Fruit fly (Drosophila melanogaster) whole organism, embryonic: ENCODE results near the gene CG31548.

ENCODE experiments used
- Bgb ChIP-seq: fragments of 200-800 bp; sonication (Bioruptor generic); IDR thresholded peaks from 2 replicates; pipeline ENCODE4 v1.3.6; 2022; ENCODE audit warnings: missing biosample characterization, missing genetic modification characterization; ENCODE audit not compliant: partially characterized antibody
- C15 ChIP-seq: fragments of 200-800 bp; sonication (Bioruptor generic); IDR thresholded peaks from 3 replicates; pipeline ENCODE4 v1.3.6; 2022; ENCODE audit warnings: missing biosample characterization, missing genetic modification characterization
- CG10462 ChIP-seq: fragments of 200-800 bp; sonication (Bioruptor generic); optimal IDR thresholded peaks from 2 replicates; lab custom pipeline; 2016; ENCODE audit warnings: missing biosample characterization, missing genetic modification characterization
- CG12155 ChIP-seq: fragments of 200-800 bp; sonication (Bioruptor generic); optimal IDR thresholded peaks from 3 replicates; lab custom pipeline; 2016; ENCODE audit warnings: missing biosample characterization, missing genetic modification characterization
- CG12219 ChIP-seq: fragments of 200-800 bp; sonication (Bioruptor generic); optimal IDR thresholded peaks from 3 replicates; lab custom pipeline; 2018; ENCODE audit warnings: missing biosample characterization, mild to moderate bottlenecking, missing genetic modification characterization
- CG12236 ChIP-seq: fragments of 200-800 bp; sonication (Bioruptor generic); optimal IDR thresholded peaks from 2 replicates; lab custom pipeline; 2016; ENCODE audit warnings: missing biosample characterization, missing genetic modification characterization
- CG12391 ChIP-seq: fragments of 200-800 bp; sonication (Bioruptor generic); optimal IDR thresholded peaks from 3 replicates; lab custom pipeline; 2018; ENCODE audit warnings: missing biosample characterization, mild to moderate bottlenecking, missing genetic modification characterization, moderate library complexity
- CG12744 ChIP-seq: fragments of 200-800 bp; sonication (Bioruptor generic); optimal IDR thresholded peaks from 2 replicates; lab custom pipeline; 2016; ENCODE audit warnings: missing biosample characterization, missing genetic modification characterization
- CG13424 ChIP-seq: fragments of 200-800 bp; sonication (Bioruptor generic); optimal IDR thresholded peaks from 2 replicates; lab custom pipeline; 2019; ENCODE audit warnings: missing biosample characterization, mild to moderate bottlenecking, missing genetic modification characterization, moderate library complexity
- CG13775 ChIP-seq: fragments of 200-800 bp; sonication (Bioruptor generic); optimal IDR thresholded peaks from 3 replicates; lab custom pipeline; 2017; ENCODE audit warnings: missing biosample characterization, mild to moderate bottlenecking, missing genetic modification characterization
- CG14050 ChIP-seq: fragments of 200-800 bp; sonication (Bioruptor generic); IDR thresholded peaks from 3 replicates; pipeline ENCODE4 v1.3.6; 2022; ENCODE audit warnings: missing biosample characterization, missing genetic modification characterization
- CG14860 ChIP-seq: fragments of 200-800 bp; sonication (Bioruptor generic); IDR thresholded peaks from 3 replicates; pipeline ENCODE4 v1.3.6; 2022; ENCODE audit warnings: missing biosample characterization, missing genetic modification characterization; ENCODE audit not compliant: partially characterized antibody
- CG17328 ChIP-seq: fragments of 200-800 bp; sonication (Bioruptor generic); IDR thresholded peaks from 2 replicates; pipeline ENCODE4 v1.3.6; 2022; ENCODE audit warnings: missing biosample characterization, missing genetic modification characterization
- CG17568 ChIP-seq: fragments of 200-800 bp; sonication (Bioruptor generic); optimal IDR thresholded peaks from 2 replicates; lab custom pipeline; 2018; ENCODE audit warnings: missing biosample characterization, mild to moderate bottlenecking, missing genetic modification characterization, moderate library complexity
- CG17612 ChIP-seq: fragments of 200-800 bp; sonication (Bioruptor generic); IDR thresholded peaks from 2 replicates; pipeline ENCODE4 v1.3.6; 2022; ENCODE audit warnings: missing biosample characterization, missing genetic modification characterization
- CG1792 ChIP-seq: fragments of 200-800 bp; sonication (Bioruptor generic); optimal IDR thresholded peaks from 2 replicates; lab custom pipeline; 2016; ENCODE audit warnings: missing biosample characterization, missing genetic modification characterization
- CG1832 ChIP-seq: fragments of 200-800 bp; sonication (Bioruptor generic); optimal IDR thresholded peaks from 2 replicates; lab custom pipeline; 2017; ENCODE audit warnings: missing biosample characterization, mild to moderate bottlenecking, missing genetic modification characterization, inconsistent platforms
- CG18619 ChIP-seq: fragments of 200-800 bp; sonication (Bioruptor generic); optimal IDR thresholded peaks from 3 replicates; lab custom pipeline; 2017; ENCODE audit warnings: missing biosample characterization, mild to moderate bottlenecking, missing genetic modification characterization
- CG34224 ChIP-seq: fragments of 200-800 bp; sonication (Bioruptor generic); IDR thresholded peaks from 3 replicates; pipeline ENCODE4 v1.3.6; 2022; ENCODE audit warnings: missing biosample characterization, missing genetic modification characterization; ENCODE audit not compliant: partially characterized antibody
- CG3847 ChIP-seq: fragments of 200-800 bp; sonication (Bioruptor generic); IDR thresholded peaks from 2 replicates; pipeline ENCODE4 v1.3.6; 2022; ENCODE audit warnings: missing biosample characterization, missing genetic modification characterization
- CG7839 ChIP-seq: fragments of 200-800 bp; sonication (Bioruptor generic); optimal IDR thresholded peaks from 3 replicates; lab custom pipeline; 2018; ENCODE audit warnings: missing biosample characterization, mild to moderate bottlenecking, missing genetic modification characterization, moderate library complexity
- CG9609 ChIP-seq: fragments of 200-800 bp; sonication (Bioruptor generic); optimal IDR thresholded peaks from 3 replicates; lab custom pipeline; 2016; ENCODE audit warnings: missing biosample characterization, missing genetic modification characterization
- CG9817 ChIP-seq: fragments of 200-800 bp; sonication (Bioruptor generic); optimal IDR thresholded peaks from 2 replicates; lab custom pipeline; 2018; ENCODE audit warnings: missing biosample characterization, mild to moderate bottlenecking, missing genetic modification characterization, moderate library complexity
- Dip3 ChIP-seq: fragments of 200-800 bp; sonication (Bioruptor generic); optimal IDR thresholded peaks from 3 replicates; lab custom pipeline; 2016; ENCODE audit warnings: missing biosample characterization, missing genetic modification characterization
- Doc2 ChIP-seq: fragments of 200-800 bp; sonication (Bioruptor generic); IDR thresholded peaks from 2 replicates; pipeline ENCODE4 v1.3.6; 2022; ENCODE audit warnings: missing biosample characterization, missing genetic modification characterization
- Ets97D ChIP-seq: fragments of 200-800 bp; sonication (Bioruptor generic); optimal IDR thresholded peaks from 3 replicates; lab custom pipeline; 2016; ENCODE audit warnings: missing biosample characterization, missing genetic modification characterization
- HmgD ChIP-seq: fragments of 200-800 bp; sonication (Bioruptor generic); optimal IDR thresholded peaks from 3 replicates; lab custom pipeline; 2016; ENCODE audit warnings: missing biosample characterization, missing genetic modification characterization
- Hr51 ChIP-seq, 2 experiments: fragments of 200-800 bp; sonication (Bioruptor generic); optimal IDR thresholded peaks; 2 replicates in 1 of 2; 3 replicates in 1 of 2; lab custom pipeline; 2016 to 2018; ENCODE audit warnings: missing biosample characterization in 2 of 2, missing genetic modification characterization in 2 of 2, mild to moderate bottlenecking in 1 of 2, moderate library complexity in 1 of 2
- NC2β ChIP-seq: fragments of 200-800 bp; sonication (Bioruptor generic); optimal IDR thresholded peaks from 2 replicates; lab custom pipeline; 2016; ENCODE audit warnings: missing biosample characterization, missing genetic modification characterization
- Side ChIP-seq: fragments of 200-800 bp; sonication (Bioruptor generic); optimal IDR thresholded peaks from 2 replicates; lab custom pipeline; 2016; ENCODE audit warnings: missing biosample characterization, missing genetic modification characterization
- ara ChIP-seq: fragments of 200-800 bp; sonication (Bioruptor generic); IDR thresholded peaks from 2 replicates; pipeline ENCODE4 v1.3.6; 2022; ENCODE audit warnings: missing biosample characterization, missing genetic modification characterization
- chinmo ChIP-seq: fragments of 200-800 bp; sonication (Bioruptor generic); IDR thresholded peaks from 4 replicates; pipeline ENCODE4 v1.3.6; 2022; ENCODE audit warnings: missing biosample characterization, missing genetic modification characterization; ENCODE audit not compliant: partially characterized antibody
- chm ChIP-seq: fragments of 200-800 bp; sonication (Bioruptor generic); IDR thresholded peaks from 2 replicates; pipeline ENCODE4 v1.3.6; 2022; ENCODE audit warnings: missing biosample characterization, missing genetic modification characterization
- chn ChIP-seq: fragments of 200-800 bp; sonication (Bioruptor generic); optimal IDR thresholded peaks from 2 replicates; lab custom pipeline; 2016; ENCODE audit warnings: missing biosample characterization, missing genetic modification characterization
- corto ChIP-seq: fragments of 200-800 bp; sonication (Bioruptor generic); optimal IDR thresholded peaks from 2 replicates; lab custom pipeline; 2016; ENCODE audit warnings: missing biosample characterization, mild to moderate bottlenecking, missing genetic modification characterization, moderate library complexity
- da ChIP-seq: fragments of 200-800 bp; sonication (Bioruptor generic); optimal IDR thresholded peaks from 2 replicates; lab custom pipeline; 2016; ENCODE audit warnings: missing biosample characterization, missing genetic modification characterization
- ems ChIP-seq: fragments of 200-800 bp; sonication (Bioruptor generic); optimal IDR thresholded peaks from 3 replicates; lab custom pipeline; 2016; ENCODE audit warnings: missing biosample characterization, missing genetic modification characterization
- fru ChIP-seq: fragments of >200 bp; optimal IDR thresholded peaks from 2 replicates; lab custom pipeline; 2017
- ftz-f1 ChIP-seq: fragments of 200-800 bp; sonication (Bioruptor generic); optimal IDR thresholded peaks from 2 replicates; lab custom pipeline; 2016; ENCODE audit warnings: missing biosample characterization, missing genetic modification characterization
- lab ChIP-seq: fragments of 200-800 bp; sonication (Bioruptor generic); optimal IDR thresholded peaks from 3 replicates; lab custom pipeline; 2017; ENCODE audit warnings: missing biosample characterization, missing genetic modification characterization, mild to moderate bottlenecking, moderate library complexity, missing genetic modification reagents
- lov ChIP-seq, 2 experiments: fragments of 200-800 bp in 1 of 2; fragments of >200 bp in 1 of 2; sonication (Bioruptor generic) in 1 of 2; IDR thresholded peaks in 1 of 2; optimal IDR thresholded peaks in 1 of 2; 2 replicates in 1 of 2; 3 replicates in 1 of 2; pipeline versions ENCODE4 v1.3.6 to Lab custom; 2017 to 2022; ENCODE audit warnings: missing biosample characterization in 1 of 2, missing genetic modification characterization in 1 of 2
- nom ChIP-seq: fragments of 200-800 bp; sonication (Bioruptor generic); optimal IDR thresholded peaks from 2 replicates; lab custom pipeline; 2017; ENCODE audit warnings: missing biosample characterization, missing genetic modification characterization, mild to moderate bottlenecking, moderate library complexity, missing genetic modification reagents
- p53 ChIP-seq: fragments of 200-800 bp; sonication (Bioruptor generic); optimal IDR thresholded peaks from 2 replicates; lab custom pipeline; 2016; ENCODE audit warnings: missing biosample characterization, missing genetic modification characterization
- pho ChIP-seq: fragments of 200-800 bp; sonication (Bioruptor generic); optimal IDR thresholded peaks from 2 replicates; lab custom pipeline; 2016; ENCODE audit warnings: missing biosample characterization, missing genetic modification characterization
- trem ChIP-seq: fragments of 200-800 bp; optimal IDR thresholded peaks from 3 replicates; lab custom pipeline; 2019; ENCODE audit warnings: missing biosample characterization, mild to moderate bottlenecking, missing genetic modification characterization, moderate library complexity
- unpg ChIP-seq: fragments of 200-800 bp; sonication (Bioruptor generic); optimal IDR thresholded peaks from 3 replicates; lab custom pipeline; 2018; ENCODE audit warnings: missing biosample characterization, mild to moderate bottlenecking, missing genetic modification characterization, moderate library complexity
- vvl ChIP-seq: fragments of 200-800 bp; sonication (Bioruptor generic); IDR thresholded peaks from 2 replicates; pipeline ENCODE4 v1.3.6; 2022; ENCODE audit warnings: missing biosample characterization, missing genetic modification characterization
- zen2 ChIP-seq: fragments of 200-800 bp; sonication (Bioruptor generic); IDR thresholded peaks from 3 replicates; pipeline ENCODE4 v1.3.6; 2022; ENCODE audit warnings: missing biosample characterization, missing genetic modification characterization; ENCODE audit not compliant: partially characterized antibody
- zfh1 ChIP-seq: fragments of 200-800 bp; sonication (Bioruptor generic); IDR thresholded peaks from 3 replicates; pipeline ENCODE4 v1.3.6; 2022; ENCODE audit warnings: missing biosample characterization, missing genetic modification characterization

CG31548 gene

dm6 chr3R:5654692-5655181 is 18.1 kb upstream of the CG31548 start, which contains the start of the genes elm and MED27 (continued):
- TF ChIP-seq CG34224 (GFP tag; lab: Robert Waterston, UW) (peak; percentile 87), CG12744 (peak; percentile 86), CG13424 (tag; lab: Kevin White, UChicago) (peak; percentile 95), HmgD (GFP tag; lab: Kevin White, UChicago) (peak; percentile 85), C15 (GFP tag; lab: Robert Waterston, UW) (peak; percentile 81; the same call in 2 of the 3 replicates), CG9817 (tag; lab: Kevin White, UChicago) (peak; percentile 96), Doc2 (GFP tag; lab: Robert Waterston, UW) (peak; percentile 72), CG12236 (GFP tag; lab: Kevin White, UChicago) (peak; percentile 60), da (GFP tag; lab: Kevin White, UChicago) (peak; percentile 78), CG17612 (GFP tag; lab: Robert Waterston, UW) (peak; percentile 68; the same call in 1 of the 2 replicates), Dip3 (peak; percentile 92), vvl (GFP tag; lab: Robert Waterston, UW) (peak; percentile 94), unpg (peak; percentile 90), CG13775 (GFP tag; lab: Kevin White, UChicago) (peak; percentile 96), Side (GFP tag; lab: Kevin White, UChicago) (peak; percentile 89), NC2β (GFP tag; lab: Kevin White, UChicago) (peak; percentile 91), p53 (GFP tag; lab: Kevin White, UChicago) (peak; percentile 63), Hr51 (GFP tag; optimal IDR thresholded peaks at IDR 0.05; lab: Kevin White, UChicago) (peak; percentile 88 to 92), ara (GFP tag; lab: Robert Waterston, UW) (peak; percentile 90), CG9609 (GFP tag; lab: Kevin White, UChicago) (peak; percentile 91), CG1832 (GFP tag; lab: Kevin White, UChicago) (no peak), ftz-f1 (peak; percentile 85), zfh1 (GFP tag; lab: Robert Waterston, UW) (peak; percentile 94), CG18619 (peak; percentile 86), trem (tag; lab: Kevin White, UChicago) (peak; percentile 90), CG7839 (tag; lab: Kevin White, UChicago) (peak; percentile 90), chinmo (peak; percentile 89; the same call in 2 of the 4 replicates), nom (GFP tag; lab: Kevin White, UChicago) (peak; percentile 58), CG12155 (GFP tag; lab: Kevin White, UChicago) (peak; percentile 94), CG1792 (GFP tag; lab: Kevin White, UChicago) (peak; percentile 73), chn (GFP tag; lab: Kevin White, UChicago) (peak; percentile 95), lab (GFP tag; lab: Kevin White, UChicago) (peak; percentile 89), CG10462 (GFP tag; lab: Kevin White, UChicago) (peak; percentile 88), fru (lab: Kevin White, UChicago) (no peak), pho (GFP tag; lab: Kevin White, UChicago) (peak; percentile 94), CG17328 (GFP tag; lab: Robert Waterston, UW) (peak; percentile 82), ems (peak; percentile 94), lov (optimal IDR thresholded peaks at IDR 0.05; lab: Kevin White, UChicago) (no peak), lov (GFP tag; IDR thresholded peaks at IDR 0.05; lab: Robert Waterston, UW) (peak; percentile 68; the same call in 2 of the 3 replicates), Ets97D (GFP tag; lab: Kevin White, UChicago) (peak; percentile 91), CG3847 (GFP tag; lab: Robert Waterston, UW) (peak; percentile 96), CG12391 (tag; lab: Kevin White, UChicago) (peak; percentile 95), Bgb (GFP tag; lab: Robert Waterston, UW) (peak; percentile 86), CG14050 (GFP tag; lab: Robert Waterston, UW) (peak; percentile 90), CG12219 (GFP tag; lab: Kevin White, UChicago) (peak; percentile 75), zen2 (GFP tag; lab: Robert Waterston, UW) (peak; percentile 68; the same call in 1 of the 3 replicates), CG14860 (GFP tag; lab: Robert Waterston, UW) (peak; percentile 94), corto (GFP tag; lab: Kevin White, UChicago) (peak; percentile 84), CG17568 (GFP tag; lab: Kevin White, UChicago) (no peak), chm (GFP tag; lab: Robert Waterston, UW) (peak; percentile 74; the same call in 1 of the 2 replicates)
